Worm (Caenorhabditis elegans): ENCODE data around the gene Y37H2A.10.

Gene Y37H2A.10

ce11 chrV:18106055-18106454 is 32.7 kb upstream of the Y37H2A.10 start:
- no peak for TF ChIP-seq eyg-1 (tag; optimal IDR thresholded peaks at IDR 0.05)
- TF ChIP-seq C38D4.7 (GFP tag; optimal IDR thresholded peaks at IDR 0.05) = no peak
- TF ChIP-seq rnt-1 (tag; optimal IDR thresholded peaks at IDR 0.05) = no peak
- no peak for TF ChIP-seq hlh-6 (tag; optimal IDR thresholded peaks at IDR 0.05)
- no peak for TF ChIP-seq ceh-45 (GFP tag; IDR thresholded peaks at IDR 0.05)
- no peak for TF ChIP-seq ceh-9 (tag; optimal IDR thresholded peaks at IDR 0.05)
- no peak for TF ChIP-seq ceh-24 (tag; optimal IDR thresholded peaks at IDR 0.05)
- TF ChIP-seq unc-3 (GFP tag; conservative IDR thresholded peaks at IDR 0.05) = no peak
- TF ChIP-seq unc-3 (tag; optimal IDR thresholded peaks at IDR 0.05) = no peak
- no peak for TF ChIP-seq hlh-13 (GFP tag; optimal IDR thresholded peaks at IDR 0.05)
- TF ChIP-seq unc-86 (tag; optimal IDR thresholded peaks at IDR 0.05) = no peak

- TF ChIP-seq che-1 (tag; optimal IDR thresholded peaks at IDR 0.05) = no peak
- no peak for TF ChIP-seq elt-2 (tag; optimal IDR thresholded peaks at IDR 0.05)
- no peak for TF ChIP-seq syd-9 (tag; optimal IDR thresholded peaks at IDR 0.05)
These were observed 30.8 kb upstream of the Y37H2A.10 start, which contains the start of gene Y37H2A.1 for ce11 chrV:18107969-18108368. Gene Y37H2A.1 (plus strand): TSS chrV:18108269.

- no peak for TF ChIP-seq sox-4 (tag; optimal IDR thresholded peaks at IDR 0.05)
These were observed 29.3 kb upstream of the Y37H2A.10 start for ce11 chrV:18109449-18109848.

DNA sequence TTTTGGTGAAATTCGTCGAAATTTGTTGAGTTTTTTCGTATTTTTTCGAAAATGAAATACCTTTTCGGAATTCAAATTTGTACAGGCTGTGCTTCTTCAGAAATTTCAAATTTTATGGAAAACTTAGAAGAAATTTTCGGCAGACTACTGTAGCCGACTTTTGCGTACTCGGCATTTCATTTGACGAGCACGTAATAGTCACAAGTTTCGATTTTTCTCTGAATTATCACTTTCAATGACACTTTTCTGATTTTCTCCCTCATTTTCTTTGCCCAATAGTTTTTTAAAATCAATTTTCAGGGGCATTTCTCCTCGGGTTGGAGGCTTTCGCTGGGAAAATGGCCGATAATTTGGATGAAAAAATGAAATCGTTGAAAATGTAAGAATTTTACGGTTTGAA is 15.2 kb upstream of the Y37H2A.10 start, which contains the start of gene fbxa-107:
TSS of gene fbxa-107 (plus strand) at position 301 of the 400 bp plus-strand sequence.
- TF ChIP-seq pax-1 (tag; optimal IDR thresholded peaks at IDR 0.05) (no peak), hlh-6 (tag; optimal IDR thresholded peaks at IDR 0.05) (no peak), ceh-6 (GFP tag; optimal IDR thresholded peaks at IDR 0.05) (no peak), ceh-9 (tag; optimal IDR thresholded peaks at IDR 0.05) (no peak), hlh-30 (tag; optimal IDR thresholded peaks at IDR 0.05; ENCODE audit: insufficient read depth) (no peak), unc-86 (tag; optimal IDR thresholded peaks at IDR 0.05) (no peak), nhr-11 (tag; optimal IDR thresholded peaks at IDR 0.05) (no peak), sox-2 (GFP tag; IDR thresholded peaks at IDR 0.05) (no peak), lim-6 (tag; optimal IDR thresholded peaks at IDR 0.05) (no peak), hlh-8 (tag; optimal IDR thresholded peaks at IDR 0.05) (no peak)

DNA sequence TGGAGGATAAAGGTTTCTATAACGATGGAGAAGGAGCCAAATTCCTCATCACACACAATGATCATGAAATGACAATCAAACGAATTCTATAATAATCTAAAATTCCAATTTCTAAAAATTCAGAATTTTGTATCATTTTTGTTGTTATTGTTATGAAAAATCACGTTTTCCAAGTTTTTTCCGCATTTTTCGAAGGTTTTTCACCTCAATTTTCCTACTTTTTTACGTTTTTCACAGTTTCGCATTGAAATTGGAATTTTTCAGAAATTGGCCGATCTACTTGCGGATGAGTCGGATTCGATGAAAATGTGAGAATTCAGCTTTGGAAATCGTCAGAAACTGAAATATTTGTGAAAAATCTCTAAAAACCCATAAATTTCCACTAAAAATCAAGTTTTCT is 13.7 kb upstream of the Y37H2A.10 start, which contains the start of gene fbxa-210:
TSS of gene fbxa-210 (plus strand) at position 301 of the 400 bp plus-strand sequence.
- TF ChIP-seq pros-1 (tag; optimal IDR thresholded peaks at IDR 0.05) (no peak), pqm-1 (tag; optimal IDR thresholded peaks at IDR 0.05) (no peak), pag-3 (tag; optimal IDR thresholded peaks at IDR 0.05; ENCODE audit: borderline replicate concordance) (no peak), gmeb-2 (tag; optimal IDR thresholded peaks at IDR 0.05) (no peak), nhr-11 (tag; optimal IDR thresholded peaks at IDR 0.05) (no peak), sdc-2 (tag; optimal IDR thresholded peaks at IDR 0.05) (no peak), ceh-19 (GFP tag; optimal IDR thresholded peaks at IDR 0.05) (no peak), fax-1 (tag; optimal IDR thresholded peaks at IDR 0.05) (no peak), ceh-18 (tag; optimal IDR thresholded peaks at IDR 0.05) (no peak), npax-4 (tag; optimal IDR thresholded peaks at IDR 0.05) (no peak), unc-42 (tag; optimal IDR thresholded peaks at IDR 0.05) (no peak), tbx-2 (tag; optimal IDR thresholded peaks at IDR 0.05) (no peak), ceh-6 (GFP tag; optimal IDR thresholded peaks at IDR 0.05) (no peak), pha-4 (tag; optimal IDR thresholded peaks at IDR 0.05) (no peak), pat-9 (tag; optimal IDR thresholded peaks at IDR 0.05) (no peak), hlh-8 (tag; optimal IDR thresholded peaks at IDR 0.05) (no peak)

Measured in whole organism, late embryonic.